Worm (Caenorhabditis elegans): ENCODE measurements around the gene grdn-1.

The grdn-1 gene

ce11 chrV:18614498-18614897 is 21.9 kb downstream of the grdn-1 start (continued):
- TF ChIP-seq lin-29 (GFP tag; IDR thresholded peaks at IDR 0.05): no peak
- no peak for TF ChIP-seq snpc-1.2 (GFP tag; IDR thresholded peaks at IDR 0.05)
- TF ChIP-seq hlh-11 (tag; optimal IDR thresholded peaks at IDR 0.05): peak; percentile 93
- peak; percentile 10 for TF ChIP-seq jun-1 (tag; optimal IDR thresholded peaks at IDR 0.05)
- no peak for TF ChIP-seq lin-39 (tag; optimal IDR thresholded peaks at IDR 0.05)
- no peak for TF ChIP-seq Y75B8A.6 (GFP tag; IDR thresholded peaks at IDR 0.05)
- TF ChIP-seq ceh-44 (GFP tag; IDR thresholded peaks at IDR 0.05): no peak
- no peak for TF ChIP-seq attf-4 (tag; optimal IDR thresholded peaks at IDR 0.05)
- TF ChIP-seq zip-11 (GFP tag; IDR thresholded peaks at IDR 0.05): no peak
- TF ChIP-seq madf-9 (GFP tag; conservative IDR thresholded peaks at IDR 0.05): no peak
- no peak for TF ChIP-seq daf-19 (GFP tag; conservative IDR thresholded peaks at IDR 0.05)
- TF ChIP-seq lin-13 (GFP tag; optimal IDR thresholded peaks at IDR 0.05): peak; percentile 23
- TF ChIP-seq mdl-1 (tag; optimal IDR thresholded peaks at IDR 0.05): peak; percentile 59 to 82
- TF ChIP-seq madf-5 (GFP tag; IDR thresholded peaks at IDR 0.05): no peak
- no peak for TF ChIP-seq snpc-4 (tag; optimal IDR thresholded peaks at IDR 0.05)
- peak; percentile 60 for TF ChIP-seq pha-4 (GFP tag; IDR thresholded peaks at IDR 0.05)
- TF ChIP-seq pha-4 (tag; optimal IDR thresholded peaks at IDR 0.05): no peak
- TF ChIP-seq nhr-76 (tag; optimal IDR thresholded peaks at IDR 0.05): no peak
- TF ChIP-seq nhr-11 (tag; optimal IDR thresholded peaks at IDR 0.05): peak; percentile 50
- no peak for TF ChIP-seq saeg-2 (GFP tag; IDR thresholded peaks at IDR 0.05)
- no peak for TF ChIP-seq unc-130 (GFP tag; optimal IDR thresholded peaks at IDR 0.05)
- peak; percentile 81 for TF ChIP-seq dve-1 (tag; optimal IDR thresholded peaks at IDR 0.05; ENCODE audit: insufficient read depth)
- TF ChIP-seq zfp-3 (GFP tag; conservative IDR thresholded peaks at IDR 0.05): no peak
- TF ChIP-seq daf-12 (tag; optimal IDR thresholded peaks at IDR 0.05): no peak
- peak; percentile 40 for TF ChIP-seq rbr-2 (tag; optimal IDR thresholded peaks at IDR 0.05)
- TF ChIP-seq unc-62 (GFP tag; optimal IDR thresholded peaks at IDR 0.05 in 1 of 2): peak in 1 of 2 experiments; percentile 99
- no peak for TF ChIP-seq unc-62 (tag; optimal IDR thresholded peaks at IDR 0.05)
- no peak for TF ChIP-seq nhr-111 (GFP tag; optimal IDR thresholded peaks at IDR 0.05)
- peak; percentile 16; the same call in 1 of the 2 replicates for TF ChIP-seq lin-38 (GFP tag; IDR thresholded peaks at IDR 0.05)
- peak; percentile 46 for TF ChIP-seq nhr-48 (tag; optimal IDR thresholded peaks at IDR 0.05)
- TF ChIP-seq fos-1 (tag; optimal IDR thresholded peaks at IDR 0.05): no peak
- TF ChIP-seq lin-1 (GFP tag; IDR thresholded peaks at IDR 0.05): no peak
- no peak for TF ChIP-seq F26F4.8 (GFP tag; conservative IDR thresholded peaks at IDR 0.05)
- no peak for TF ChIP-seq zfp-2 (tag; optimal IDR thresholded peaks at IDR 0.05)
- TF ChIP-seq hmg-1.1 (GFP tag; IDR thresholded peaks at IDR 0.05): peak; percentile 68; the same call in 1 of the 2 replicates
- TF ChIP-seq nhr-102 (tag; optimal IDR thresholded peaks at IDR 0.05): peak; percentile 15
- peak; percentile 66 for TF ChIP-seq nhr-6 (tag; optimal IDR thresholded peaks at IDR 0.05)
- TF ChIP-seq ceh-62 (tag; optimal IDR thresholded peaks at IDR 0.05): no peak
- no peak for TF ChIP-seq aha-1 (tag)
- TF ChIP-seq sdz-12 (GFP tag; optimal IDR thresholded peaks at IDR 0.05): no peak
- no peak for TF ChIP-seq fkh-10 (GFP tag; optimal IDR thresholded peaks at IDR 0.05)
- TF ChIP-seq ama-1 (optimal IDR thresholded peaks at IDR 0.05): no peak
- no peak for TF ChIP-seq arid-1 (GFP tag; conservative IDR thresholded peaks at IDR 0.05)
- peak; percentile 62 for TF ChIP-seq duxl-1 (tag; optimal IDR thresholded peaks at IDR 0.05; ENCODE audit: poor library complexity)
- TF ChIP-seq mdt-29 (GFP tag; IDR thresholded peaks at IDR 0.05): no peak
- TF ChIP-seq ztf-7 (tag; optimal IDR thresholded peaks at IDR 0.05): no peak
- no peak for TF ChIP-seq T20F7.1 (GFP tag; optimal IDR thresholded peaks at IDR 0.05)
- TF ChIP-seq mxl-2 (GFP tag; conservative IDR thresholded peaks at IDR 0.05): no peak
- TF ChIP-seq daf-8 (GFP tag; IDR thresholded peaks at IDR 0.05): no peak
- no peak for TF ChIP-seq vab-7 (GFP tag; IDR thresholded peaks at IDR 0.05)
- TF ChIP-seq nhr-10 (tag; optimal IDR thresholded peaks at IDR 0.05): no peak
- TF ChIP-seq ceh-28 (tag; optimal IDR thresholded peaks at IDR 0.05): peak; percentile 20
- peak; percentile 12 for TF ChIP-seq nhr-25 (tag; optimal IDR thresholded peaks at IDR 0.05; ENCODE audit: borderline replicate concordance, insufficient read depth)
